Fruit fly (Drosophila melanogaster) whole organism, prepupa: ENCODE results near the gene Wdr33.

Experiments used
- CG3919 ChIP-seq: fragments of 200-800 bp; sonication (Bioruptor generic); optimal IDR thresholded peaks from 3 replicates; lab custom pipeline; 2016; ENCODE audit warnings: missing biosample characterization, missing genetic modification characterization
- CG6854 ChIP-seq: fragments of 200-800 bp; sonication (Bioruptor generic); optimal IDR thresholded peaks from 2 replicates; lab custom pipeline; 2017; ENCODE audit warnings: missing biosample characterization, mild to moderate bottlenecking, missing genetic modification characterization
- CG7368 ChIP-seq: fragments of 200-800 bp; sonication (Bioruptor generic); optimal IDR thresholded peaks from 3 replicates; lab custom pipeline; 2016; ENCODE audit warnings: missing biosample characterization, missing genetic modification characterization
- Sox102F ChIP-seq: fragments of 200-800 bp; sonication (Bioruptor generic); optimal IDR thresholded peaks from 2 replicates; lab custom pipeline; 2016; ENCODE audit warnings: missing biosample characterization, mild to moderate bottlenecking, missing genetic modification characterization
- Sox15 ChIP-seq: fragments of 200-800 bp; sonication (Bioruptor generic); optimal IDR thresholded peaks from 3 replicates; lab custom pipeline; 2016; ENCODE audit warnings: missing biosample characterization, missing genetic modification characterization
- ss ChIP-seq, 2 experiments: fragments of 200-800 bp; sonication (Bioruptor generic); optimal IDR thresholded peaks; 2 replicates in 1 of 2; 3 replicates in 1 of 2; lab custom pipeline; 2017 to 2018; ENCODE audit warnings: mild to moderate bottlenecking in 2 of 2, missing biosample characterization in 2 of 2, missing genetic modification characterization in 2 of 2, moderate library complexity in 1 of 2

DNA sequence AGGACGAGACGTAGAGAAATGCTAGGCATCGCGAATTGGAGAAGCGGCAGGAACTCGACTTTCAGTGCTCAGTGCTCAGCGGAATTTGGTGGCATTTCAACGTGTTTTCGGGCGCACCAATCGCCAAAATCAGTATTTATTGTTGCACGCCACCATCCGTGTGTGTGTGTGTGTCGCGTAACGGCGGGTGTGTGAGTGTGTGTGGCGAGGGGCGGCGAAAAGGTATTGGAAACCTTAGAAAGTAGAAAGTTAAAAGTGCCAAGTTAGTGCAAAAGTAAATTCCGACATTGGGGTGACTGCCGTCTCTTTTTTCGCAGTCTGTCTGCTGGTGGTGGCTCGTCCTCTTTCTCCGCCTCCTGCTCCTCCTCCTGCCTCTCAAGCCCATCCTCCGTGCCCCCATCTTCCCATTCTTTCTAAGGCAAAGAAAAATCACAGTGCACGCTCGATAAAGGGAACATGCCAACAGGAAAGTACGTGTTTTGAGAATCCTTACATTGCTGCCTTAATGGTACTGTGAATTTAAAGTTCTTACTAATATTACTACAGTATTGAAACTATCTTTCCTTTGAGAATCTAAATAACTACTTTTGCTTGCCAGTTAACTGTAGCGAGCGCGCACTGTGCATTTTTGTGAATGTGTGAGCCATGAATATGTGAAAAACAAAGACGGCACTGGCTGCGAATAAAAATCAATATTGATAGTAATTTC is 25.8 kb downstream of the Wdr33 start:
- TF ChIP-seq ss (GFP tag; optimal IDR thresholded peaks at IDR 0.05; lab: Kevin White, UChicago) (peak; percentile 18 to 29), Sox102F (GFP tag; lab: Kevin White, UChicago) (peak; percentile 42), CG7368 (GFP tag; lab: Kevin White, UChicago) (no peak), Sox15 (no peak), CG6854 (GFP tag; lab: Kevin White, UChicago) (no peak), CG3919 (GFP tag; lab: Kevin White, UChicago) (peak; percentile 36)
